ENCODE assay signal across 1 fruit fly cellular context in genomic region chr3R:23363515-23364124, dm6.
TF ChIP-seq lines count a peak whose summit lies in the region.

TSS of gene CG4408 (minus strand) at chr3R:23363574.

TF ChIP-seq in whole organism, embryonic, 481 proteins besides CTCF, POLR2A, EP300 and RAD21 (continued from another document):
- TF ChIP-seq Atf-2 (GFP tag; optimal IDR thresholded peaks at IDR 0.05; lab: Kevin White, UChicago) (no peak), CG3838 (GFP tag; optimal IDR thresholded peaks at IDR 0.05; lab: Kevin White, UChicago) (no peak), Adf1 (GFP tag; IDR thresholded peaks at IDR 0.05; lab: Robert Waterston, UW) (no peak), CG17186 (GFP tag; optimal IDR thresholded peaks at IDR 0.05; lab: Kevin White, UChicago) (no peak), B-H2 (GFP tag; optimal IDR thresholded peaks at IDR 0.05; lab: Kevin White, UChicago) (no peak), lov (optimal IDR thresholded peaks at IDR 0.05; lab: Kevin White, UChicago) (no peak), lov (GFP tag; IDR thresholded peaks at IDR 0.05; lab: Robert Waterston, UW) (no peak; the same call in 2 of the 3 replicates), schlank (tag; optimal IDR thresholded peaks at IDR 0.05; lab: Kevin White, UChicago) (no peak), sr (GFP tag; IDR thresholded peaks at IDR 0.05; lab: Robert Waterston, UW) (no peak), CG3726 (GFP tag; IDR thresholded peaks at IDR 0.05; lab: Robert Waterston, UW) (no peak), sima (GFP tag; optimal IDR thresholded peaks at IDR 0.05; lab: Kevin White, UChicago) (no peak), bsh (GFP tag; optimal IDR thresholded peaks at IDR 0.05; lab: Kevin White, UChicago) (peak; percentile 19 to 20), CG10267 (tag; optimal IDR thresholded peaks at IDR 0.05; lab: Kevin White, UChicago) (peak; percentile 6), nerfin-1 (tag; optimal IDR thresholded peaks at IDR 0.05; lab: Kevin White, UChicago) (no peak), Dbx (GFP tag; IDR thresholded peaks at IDR 0.05; lab: Robert Waterston, UW) (no peak), chinmo (GFP tag; IDR thresholded peaks at IDR 0.05; lab: Robert Waterston, UW; ENCODE audit: partially characterized antibody) (no peak), cato (GFP tag; optimal IDR thresholded peaks at IDR 0.05; lab: Kevin White, UChicago; ENCODE audit: borderline replicate concordance) (no peak), YL-1 (GFP tag; optimal IDR thresholded peaks at IDR 0.05; lab: Kevin White, UChicago) (no peak), pan (optimal IDR thresholded peaks at IDR 0.05; lab: Kevin White, UChicago) (no peak), pan (GFP tag; optimal IDR thresholded peaks at IDR 0.05 in 1 of 2, IDR thresholded peaks at IDR 0.05 in 1 of 2) (peak in 1 of 2 experiments; percentile 52), Med (GFP tag; lab: Kevin White, UChicago) (peak; percentile 84), CG18262 (tag; optimal IDR thresholded peaks at IDR 0.05; lab: Kevin White, UChicago) (peak; percentile 24), NfI (GFP tag; optimal IDR thresholded peaks at IDR 0.05; lab: Kevin White, UChicago) (no peak)
TF ChIP-seq in whole organism, embryonic: peak in this region for 118.
